Worm (Caenorhabditis elegans): ENCODE data around the gene dod-6.

ce11 chrIII:10197416-10197815, at the start of gene dod-6:
- TF ChIP-seq ceh-22 (tag; optimal IDR thresholded peaks at IDR 0.05) (no peak), ahr-1 (tag; optimal IDR thresholded peaks at IDR 0.05) (no peak), elt-2 (tag; optimal IDR thresholded peaks at IDR 0.05) (no peak), lin-11 (tag; optimal IDR thresholded peaks at IDR 0.05) (no peak), ttx-3 (tag; optimal IDR thresholded peaks at IDR 0.05) (no peak), nfya-1 (tag; optimal IDR thresholded peaks at IDR 0.05) (no peak), ceh-19 (GFP tag; optimal IDR thresholded peaks at IDR 0.05) (no peak), tbx-2 (tag; optimal IDR thresholded peaks at IDR 0.05) (no peak), pag-3 (tag; optimal IDR thresholded peaks at IDR 0.05; ENCODE audit: borderline replicate concordance) (no peak)
